Worm (Caenorhabditis elegans): ENCODE data around the gene Y62E10A.23.

Y62E10A.23 gene

ce11 chrIV:13356005-13356404, 30.1 kb upstream of the Y62E10A.23 start:
- TF ChIP-seq ZK546.5 (tag; optimal IDR thresholded peaks at IDR 0.05): no peak
- TF ChIP-seq lin-15B (tag; optimal IDR thresholded peaks at IDR 0.05): no peak
- no peak for TF ChIP-seq elt-3 (tag; optimal IDR thresholded peaks at IDR 0.05)
- no peak for TF ChIP-seq jun-1 (tag; optimal IDR thresholded peaks at IDR 0.05)
- TF ChIP-seq tbx-2 (tag; optimal IDR thresholded peaks at IDR 0.05): no peak

ce11 chrIV:13358488-13358887, 27.6 kb upstream of the Y62E10A.23 start, which contains the start of gene W02A2.8:
TSS of gene W02A2.8 (minus strand) at chrIV:13358588.
- no peak for TF ChIP-seq ztf-4 (tag; optimal IDR thresholded peaks at IDR 0.05)

ce11 chrIV:13360144-13360543, 26.0 kb upstream of the Y62E10A.23 start, which contains the start of gene Y62E10A.3:
TSS of gene Y62E10A.3 (minus strand) at chrIV:13360244.
- TF ChIP-seq tbx-2 (tag; optimal IDR thresholded peaks at IDR 0.05) (no peak), fkh-10 (GFP tag; optimal IDR thresholded peaks at IDR 0.05) (no peak), nhr-11 (tag; optimal IDR thresholded peaks at IDR 0.05) (no peak), unc-39 (tag; optimal IDR thresholded peaks at IDR 0.05) (no peak), nhr-237 (tag; optimal IDR thresholded peaks at IDR 0.05) (no peak), ztf-11 (tag; optimal IDR thresholded peaks at IDR 0.05) (no peak)

- TF ChIP-seq R02D3.7 (tag; optimal IDR thresholded peaks at IDR 0.05) (no peak), nhr-23 (tag; optimal IDR thresholded peaks at IDR 0.05) (no peak), nhr-77 (tag; optimal IDR thresholded peaks at IDR 0.05) (no peak), nhr-43 (tag; optimal IDR thresholded peaks at IDR 0.05; ENCODE audit: poor library complexity, severe bottlenecking) (no peak), mml-1 (tag; optimal IDR thresholded peaks at IDR 0.05) (no peak)
Measured at ce11 chrIV:13364869-13365268, 21.3 kb upstream of the Y62E10A.23 start, which contains the start of gene srsx-25. TSS of gene srsx-25 (plus strand) at chrIV:13365169.

- no peak for TF ChIP-seq R02D3.7 (tag; optimal IDR thresholded peaks at IDR 0.05)
- TF ChIP-seq elt-1 (tag; optimal IDR thresholded peaks at IDR 0.05): no peak
- no peak for TF ChIP-seq ztf-4 (tag; optimal IDR thresholded peaks at IDR 0.05)
- no peak for TF ChIP-seq lsy-12 (tag; optimal IDR thresholded peaks at IDR 0.05)
- TF ChIP-seq pha-4 (tag; optimal IDR thresholded peaks at IDR 0.05): no peak
- TF ChIP-seq nfya-1 (tag; optimal IDR thresholded peaks at IDR 0.05; ENCODE audit: insufficient read depth): no peak
- no peak for TF ChIP-seq elt-2 (tag; optimal IDR thresholded peaks at IDR 0.05)
- TF ChIP-seq unc-62 (GFP tag; optimal IDR thresholded peaks at IDR 0.05): no peak
- no peak for TF ChIP-seq tbx-2 (tag; optimal IDR thresholded peaks at IDR 0.05)
Measured at ce11 chrIV:13369120-13369842, 16.8 kb upstream of the Y62E10A.23 start, which contains the start of gene agt-1. TSS of gene agt-1 (minus strand) at chrIV:13369412.

ce11 chrIV:13370235-13370739, 15.8 kb upstream of the Y62E10A.23 start, which contains the start of the genes rla-2, popl-7 and Y62E10A.24:
TSS of gene rla-2 (minus strand) at chrIV:13370285.
TSS of gene popl-7 (plus strand) at chrIV:13370689.
TSS of gene Y62E10A.24 (plus strand) at chrIV:13370710.
- TF ChIP-seq skn-1 (tag; optimal IDR thresholded peaks at IDR 0.05) (no peak), pqm-1 (tag; optimal IDR thresholded peaks at IDR 0.05) (no peak), fkh-10 (GFP tag; optimal IDR thresholded peaks at IDR 0.05) (no peak), nfya-1 (tag; optimal IDR thresholded peaks at IDR 0.05; ENCODE audit: insufficient read depth) (peak; percentile 72), hmg-11 (tag; optimal IDR thresholded peaks at IDR 0.05) (peak; percentile 54), R02D3.7 (tag; optimal IDR thresholded peaks at IDR 0.05) (no peak), ceh-9 (tag; optimal IDR thresholded peaks at IDR 0.05) (no peak), nhr-43 (tag; optimal IDR thresholded peaks at IDR 0.05; ENCODE audit: poor library complexity, severe bottlenecking) (no peak), ztf-11 (tag; optimal IDR thresholded peaks at IDR 0.05) (no peak), nhr-12 (tag; optimal IDR thresholded peaks at IDR 0.05) (no peak), nhr-11 (tag; optimal IDR thresholded peaks at IDR 0.05) (no peak), pha-4 (tag; optimal IDR thresholded peaks at IDR 0.05) (peak; percentile 42), elt-2 (tag; optimal IDR thresholded peaks at IDR 0.05) (peak; percentile 6), lin-15B (tag; optimal IDR thresholded peaks at IDR 0.05) (peak; percentile 36), ztf-4 (tag; optimal IDR thresholded peaks at IDR 0.05) (no peak), nhr-23 (tag; optimal IDR thresholded peaks at IDR 0.05) (peak; percentile 28)
